Fruit fly (Drosophila melanogaster): ENCODE measurements around the gene Bmcp.

DNA sequence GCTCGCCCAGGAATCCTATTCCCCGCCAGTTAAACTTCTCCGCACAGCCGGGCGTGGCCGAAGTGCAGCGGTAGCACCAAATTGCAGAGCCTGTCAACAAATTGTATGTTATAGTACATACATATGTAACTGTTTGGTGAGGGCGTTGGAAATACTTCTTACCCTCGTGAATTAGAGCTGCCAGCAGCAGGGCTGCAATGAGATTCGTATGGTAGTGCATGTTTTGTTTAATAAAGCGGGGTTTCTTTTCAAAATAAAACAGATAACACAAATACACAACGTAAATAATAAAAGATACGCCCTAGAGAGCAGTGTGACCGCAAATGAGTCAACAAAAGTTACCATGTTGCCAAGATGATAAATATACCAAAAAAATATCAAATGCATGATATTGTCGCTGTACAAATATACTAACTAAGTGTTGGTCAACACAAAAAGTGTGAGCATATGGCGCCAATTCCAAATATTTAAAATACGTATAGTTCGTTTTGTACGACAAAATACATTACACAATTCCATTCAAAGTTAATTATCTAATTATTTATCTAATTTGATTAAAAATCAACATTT, 9.6 kb upstream of the Bmcp start, which contains the start of gene crim:
- TF ChIP-seq EcR (GFP tag; optimal IDR thresholded peaks at IDR 0.05), result no peak
- no peak for TF ChIP-seq psq (optimal IDR thresholded peaks at IDR 0.05)
- TF ChIP-seq usp (GFP tag; optimal IDR thresholded peaks at IDR 0.05), result no peak

Measured in whole organism.